Worm (Caenorhabditis elegans): ENCODE results near the gene F37A4.5.

The F37A4.5 gene

ce11 chrIII:6693285-6693684, 18.4 kb upstream of the F37A4.5 start:
- TF ChIP-seq hmg-4 (GFP tag; optimal IDR thresholded peaks at IDR 0.05) (no peak), aly-1 (tag; optimal IDR thresholded peaks at IDR 0.05) (no peak), hmbx-1 (tag; optimal IDR thresholded peaks at IDR 0.05) (no peak), pes-1 (GFP tag; IDR thresholded peaks at IDR 0.05) (no peak), sea-1 (GFP tag; conservative IDR thresholded peaks at IDR 0.05) (no peak), scrt-1 (GFP tag; IDR thresholded peaks at IDR 0.05) (no peak), tbx-11 (GFP tag; IDR thresholded peaks at IDR 0.05) (no peak), ceh-13 (GFP tag; optimal IDR thresholded peaks at IDR 0.05) (no peak), F13C5.2 (tag; optimal IDR thresholded peaks at IDR 0.05) (no peak), tra-4 (tag; optimal IDR thresholded peaks at IDR 0.05) (no peak), ama-1 (optimal IDR thresholded peaks at IDR 0.05) (no peak), hnd-1 (tag; optimal IDR thresholded peaks at IDR 0.05) (no peak), ets-7 (tag; optimal IDR thresholded peaks at IDR 0.05) (no peak), flt-1 (GFP tag; IDR thresholded peaks at IDR 0.05) (no peak), ceh-36 (tag; optimal IDR thresholded peaks at IDR 0.05) (no peak), B0310.2 (tag; optimal IDR thresholded peaks at IDR 0.05) (no peak), tbx-37 (GFP tag; conservative IDR thresholded peaks at IDR 0.05) (no peak)

DNA sequence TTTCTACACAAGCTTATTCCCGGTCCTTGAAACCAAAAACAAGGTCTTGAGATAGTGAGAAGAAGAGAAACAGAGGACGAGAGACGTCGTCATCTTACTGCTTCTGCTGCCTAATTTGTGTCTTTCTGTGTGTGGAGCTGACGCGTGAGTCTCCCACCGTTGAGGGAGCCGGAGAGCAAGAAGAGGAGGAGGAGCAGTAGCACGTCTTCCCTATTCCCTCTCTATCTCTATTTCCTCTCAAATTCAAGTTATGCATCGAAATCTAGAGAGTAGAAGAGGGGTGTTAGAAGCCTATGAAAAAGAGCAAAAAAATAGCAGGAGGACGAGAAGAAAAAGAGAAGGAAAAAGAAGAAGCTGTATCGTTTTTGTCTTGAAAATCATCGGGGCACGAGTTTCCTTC, 16.5 kb upstream of the F37A4.5 start:
- TF ChIP-seq aly-1 (tag; optimal IDR thresholded peaks at IDR 0.05): no peak
- TF ChIP-seq sea-1 (GFP tag; conservative IDR thresholded peaks at IDR 0.05): no peak
- no peak for TF ChIP-seq B0310.2 (tag; optimal IDR thresholded peaks at IDR 0.05)
- TF ChIP-seq hmg-4 (GFP tag; optimal IDR thresholded peaks at IDR 0.05): no peak
- no peak for TF ChIP-seq ama-1 (optimal IDR thresholded peaks at IDR 0.05)
- no peak for TF ChIP-seq hnd-1 (tag; optimal IDR thresholded peaks at IDR 0.05)
- TF ChIP-seq flt-1 (GFP tag; IDR thresholded peaks at IDR 0.05): no peak
- no peak for TF ChIP-seq tra-4 (tag; optimal IDR thresholded peaks at IDR 0.05)
- no peak for TF ChIP-seq scrt-1 (GFP tag; IDR thresholded peaks at IDR 0.05)
- no peak for TF ChIP-seq ceh-13 (GFP tag; optimal IDR thresholded peaks at IDR 0.05)
- TF ChIP-seq tbx-11 (GFP tag; IDR thresholded peaks at IDR 0.05): no peak
- TF ChIP-seq pes-1 (GFP tag; IDR thresholded peaks at IDR 0.05): no peak
- no peak for TF ChIP-seq tbx-37 (GFP tag; conservative IDR thresholded peaks at IDR 0.05)
- TF ChIP-seq F13C5.2 (tag; optimal IDR thresholded peaks at IDR 0.05): no peak
- TF ChIP-seq ets-7 (tag; optimal IDR thresholded peaks at IDR 0.05): no peak
- no peak for TF ChIP-seq ceh-36 (tag; optimal IDR thresholded peaks at IDR 0.05)
- TF ChIP-seq hmbx-1 (tag; optimal IDR thresholded peaks at IDR 0.05): no peak

- TF ChIP-seq ama-1 (optimal IDR thresholded peaks at IDR 0.05) (no peak), ceh-13 (GFP tag; optimal IDR thresholded peaks at IDR 0.05) (no peak), hnd-1 (tag; optimal IDR thresholded peaks at IDR 0.05) (no peak), F13C5.2 (tag; optimal IDR thresholded peaks at IDR 0.05) (no peak), tbx-37 (GFP tag; conservative IDR thresholded peaks at IDR 0.05) (no peak), ceh-36 (tag; optimal IDR thresholded peaks at IDR 0.05) (no peak), sea-1 (GFP tag; conservative IDR thresholded peaks at IDR 0.05) (no peak), hmbx-1 (tag; optimal IDR thresholded peaks at IDR 0.05) (no peak), tra-4 (tag; optimal IDR thresholded peaks at IDR 0.05) (no peak), hmg-4 (GFP tag; optimal IDR thresholded peaks at IDR 0.05) (no peak), tbx-11 (GFP tag; IDR thresholded peaks at IDR 0.05) (no peak), ets-7 (tag; optimal IDR thresholded peaks at IDR 0.05) (no peak), scrt-1 (GFP tag; IDR thresholded peaks at IDR 0.05) (no peak), pes-1 (GFP tag; IDR thresholded peaks at IDR 0.05) (no peak), aly-1 (tag; optimal IDR thresholded peaks at IDR 0.05) (no peak)
These were observed 6.2 kb upstream of the F37A4.5 start, which contains the start of gene F37A4.6 for ce11 chrIII:6705515-6705914. F37A4.6 (plus strand) TSS chrIII:6705815.

- TF ChIP-seq ama-1 (optimal IDR thresholded peaks at IDR 0.05) (no peak), F13C5.2 (tag; optimal IDR thresholded peaks at IDR 0.05) (peak; percentile 57), hmbx-1 (tag; optimal IDR thresholded peaks at IDR 0.05) (no peak), hnd-1 (tag; optimal IDR thresholded peaks at IDR 0.05) (no peak)
These were observed 1.7 kb upstream of the F37A4.5 start, which contains the start of gene isw-1 for ce11 chrIII:6709983-6710382. isw-1 (minus strand) TSS chrIII:6710100.

DNA sequence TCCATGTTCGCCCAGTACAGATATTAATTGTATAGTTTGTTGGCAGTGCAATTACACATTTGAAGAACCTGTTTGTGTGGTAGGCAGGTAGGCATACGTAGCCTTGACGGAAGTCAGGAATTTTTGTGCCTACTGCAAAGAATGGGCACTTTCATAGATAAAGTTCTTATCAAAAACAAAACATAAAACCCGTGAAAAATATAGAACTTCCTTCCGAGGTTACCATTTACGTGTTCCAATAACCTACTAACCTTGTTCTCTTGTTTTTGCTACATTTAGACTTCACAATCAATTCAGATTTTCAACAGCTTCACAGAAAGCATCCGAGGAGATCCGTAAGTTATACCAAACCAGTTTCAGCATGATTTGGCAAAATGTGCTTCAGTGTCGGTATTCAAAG, 1.6 kb downstream of the F37A4.5 start, which contains the start of gene F37A4.4:
Gene F37A4.4, plus strand, starts transcription at position 301 of the 400 bp plus-strand sequence.
- no peak for TF ChIP-seq scrt-1 (GFP tag; IDR thresholded peaks at IDR 0.05)
- no peak for TF ChIP-seq ets-7 (tag; optimal IDR thresholded peaks at IDR 0.05)
- no peak for TF ChIP-seq tbx-11 (GFP tag; IDR thresholded peaks at IDR 0.05)
- TF ChIP-seq flt-1 (GFP tag; IDR thresholded peaks at IDR 0.05): no peak
- no peak for TF ChIP-seq hnd-1 (tag; optimal IDR thresholded peaks at IDR 0.05)
- no peak for TF ChIP-seq ama-1 (optimal IDR thresholded peaks at IDR 0.05)
- no peak for TF ChIP-seq sea-1 (GFP tag; conservative IDR thresholded peaks at IDR 0.05)
- TF ChIP-seq tra-4 (tag; optimal IDR thresholded peaks at IDR 0.05): no peak
- no peak for TF ChIP-seq aly-1 (tag; optimal IDR thresholded peaks at IDR 0.05)
- no peak for TF ChIP-seq F13C5.2 (tag; optimal IDR thresholded peaks at IDR 0.05)
- no peak for TF ChIP-seq pes-1 (GFP tag; IDR thresholded peaks at IDR 0.05)

DNA sequence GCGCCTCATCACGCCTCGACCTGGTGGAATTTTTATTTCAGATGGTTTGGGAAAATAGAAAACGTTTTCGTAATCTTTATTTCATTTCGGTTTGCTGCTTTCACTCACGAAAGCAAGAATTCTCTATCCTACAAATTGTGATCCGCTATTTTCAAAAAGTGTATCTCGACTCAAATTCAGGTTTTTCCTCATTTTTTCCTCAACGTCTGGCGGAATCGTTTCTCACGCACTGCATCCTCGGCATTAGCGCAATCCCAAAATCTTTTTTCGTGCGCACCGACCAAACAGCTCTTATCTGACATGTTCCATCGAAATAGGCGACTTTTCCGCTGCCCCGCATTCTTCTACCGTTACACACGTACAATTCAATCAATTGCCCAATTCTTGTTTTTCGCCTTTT, 6.6 kb downstream of the F37A4.5 start, which contains the start of gene F37A4.3:
Gene F37A4.3, plus strand, starts transcription at position 301 of the 400 bp plus-strand sequence.
- no peak for TF ChIP-seq aly-1 (tag; optimal IDR thresholded peaks at IDR 0.05)
- TF ChIP-seq ets-7 (tag; optimal IDR thresholded peaks at IDR 0.05): no peak
- TF ChIP-seq flt-1 (GFP tag; IDR thresholded peaks at IDR 0.05): no peak
- TF ChIP-seq scrt-1 (GFP tag; IDR thresholded peaks at IDR 0.05): no peak
- TF ChIP-seq tbx-11 (GFP tag; IDR thresholded peaks at IDR 0.05): no peak
- TF ChIP-seq tbx-37 (GFP tag; conservative IDR thresholded peaks at IDR 0.05): no peak
- TF ChIP-seq hmbx-1 (tag; optimal IDR thresholded peaks at IDR 0.05): no peak
- TF ChIP-seq ama-1 (optimal IDR thresholded peaks at IDR 0.05): no peak
- no peak for TF ChIP-seq sea-1 (GFP tag; conservative IDR thresholded peaks at IDR 0.05)
- no peak for TF ChIP-seq ceh-13 (GFP tag; optimal IDR thresholded peaks at IDR 0.05)
- TF ChIP-seq ceh-36 (tag; optimal IDR thresholded peaks at IDR 0.05): no peak
- TF ChIP-seq B0310.2 (tag; optimal IDR thresholded peaks at IDR 0.05): no peak
- no peak for TF ChIP-seq pes-1 (GFP tag; IDR thresholded peaks at IDR 0.05)

ce11 chrIII:6722208-6722679, 10.6 kb downstream of the F37A4.5 start, which contains the start of the genes bath-41 and F37A4.2:
bath-41 (minus strand) TSS chrIII:6722258.
F37A4.2 (plus strand) TSS chrIII:6722454.
- no peak for TF ChIP-seq ets-7 (tag; optimal IDR thresholded peaks at IDR 0.05)
- no peak for TF ChIP-seq hnd-1 (tag; optimal IDR thresholded peaks at IDR 0.05)
- no peak for TF ChIP-seq aly-1 (tag; optimal IDR thresholded peaks at IDR 0.05)
- no peak for TF ChIP-seq flt-1 (GFP tag; IDR thresholded peaks at IDR 0.05)
- TF ChIP-seq hmg-4 (GFP tag; optimal IDR thresholded peaks at IDR 0.05): no peak
- no peak for TF ChIP-seq ceh-13 (GFP tag; optimal IDR thresholded peaks at IDR 0.05)
- TF ChIP-seq tra-4 (tag; optimal IDR thresholded peaks at IDR 0.05): no peak
- no peak for TF ChIP-seq tbx-11 (GFP tag; IDR thresholded peaks at IDR 0.05)
